Worm (Caenorhabditis elegans): ENCODE measurements around the gene srg-37.

DNA sequence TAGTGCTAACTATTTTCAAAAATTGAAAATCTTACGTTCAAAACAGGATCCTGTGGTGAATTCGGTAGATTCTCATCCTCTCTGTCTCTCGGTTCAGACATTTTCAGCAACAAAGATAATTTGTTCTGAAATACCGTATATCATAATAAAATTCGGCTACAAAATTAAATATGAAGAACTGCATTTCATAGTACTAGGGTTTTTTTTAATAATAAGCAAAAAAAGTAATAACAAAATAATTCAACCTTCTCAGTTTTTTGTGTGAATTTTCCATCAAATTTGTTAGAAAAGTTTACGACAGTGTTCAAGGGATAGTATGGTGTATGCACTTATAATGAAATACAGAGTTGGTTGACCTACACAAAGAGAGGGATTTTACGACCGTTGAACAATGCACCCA lies 11.7 kb downstream of the srg-37 start, which contains the start of gene K06G5.3:
- TF ChIP-seq elt-3 (tag; optimal IDR thresholded peaks at IDR 0.05) (no peak), unc-62 (GFP tag; optimal IDR thresholded peaks at IDR 0.05) (no peak), nhr-67 (tag; optimal IDR thresholded peaks at IDR 0.05) (no peak), snpc-4 (tag; optimal IDR thresholded peaks at IDR 0.05) (no peak), nhr-43 (tag; optimal IDR thresholded peaks at IDR 0.05; ENCODE audit: poor library complexity, severe bottlenecking) (no peak), ZK546.5 (tag; optimal IDR thresholded peaks at IDR 0.05) (no peak)

Measured in whole organism, L3 larva.